Worm (Caenorhabditis elegans) whole organism, midembryonic: Measurements from ENCODE around the gene ags-3.

ENCODE experiments used
- cog-1 ChIP-seq: sonication (generic microtip); optimal IDR thresholded peaks from 2 replicates; lab custom pipeline; 2016; ENCODE audit warnings: missing genetic modification characterization, missing compliant biosample characterization
- flt-1 ChIP-seq: fragments of 200-800 bp; sonication (Bioruptor generic); IDR thresholded peaks from 2 replicates; pipeline ENCODE4 v1.3.6; 2022; ENCODE audit warnings: missing genetic modification characterization, missing compliant biosample characterization
- klf-2 ChIP-seq: fragments of 200-800 bp; sonication (Bioruptor generic); conservative IDR thresholded peaks from 2 replicates; pipeline ENCODE4 v1.3.6; 2022; ENCODE audit warnings: missing genetic modification reagents, missing genetic modification characterization, missing compliant biosample characterization
- med-1 ChIP-seq: sonication (generic microtip); optimal IDR thresholded peaks from 2 replicates; lab custom pipeline; 2017; ENCODE audit warnings: missing genetic modification characterization, mild to moderate bottlenecking, missing compliant biosample characterization, antibody characterized with exemption, missing genetic modification reagents; ENCODE audit not compliant: insufficient read depth

DNA sequence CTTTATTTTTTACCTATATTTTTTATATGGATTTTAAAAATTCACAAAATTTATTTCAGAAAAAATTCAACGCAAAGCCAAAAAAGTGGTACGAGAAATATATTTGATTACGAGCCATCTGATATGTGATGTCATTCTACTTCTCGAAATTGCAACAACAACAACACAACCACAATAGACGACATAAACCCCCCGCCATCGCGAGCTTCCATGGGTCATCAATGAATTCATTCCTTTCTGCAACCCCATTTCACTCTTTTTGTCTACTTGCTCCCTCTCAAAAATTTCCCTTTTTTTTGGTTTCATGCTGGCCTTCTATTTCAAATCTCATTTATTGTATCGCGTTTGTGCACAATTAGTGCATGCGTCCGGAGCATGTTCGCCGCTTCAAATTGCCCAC is 44.5 kb upstream of the ags-3 start:
- TF ChIP-seq cog-1 (tag; lab: Kevin White, UChicago) (no peak), klf-2 (GFP tag; lab: Robert Waterston, UW) (no peak), med-1 (GFP tag; lab: Kevin White, UChicago) (no peak), flt-1 (GFP tag; lab: Robert Waterston, UW) (no peak)
